Fruit fly (Drosophila melanogaster) whole organism, adult: ENCODE measurements around the gene scaf6.

Source experiments
- CG11617 ChIP-seq: fragments of 200-800 bp; sonication (Bioruptor generic); optimal IDR thresholded peaks from 2 replicates; lab custom pipeline; 2017; ENCODE audit warnings: mild to moderate bottlenecking, missing biosample characterization, missing genetic modification reagents, missing genetic modification characterization
- CG12768 ChIP-seq: fragments of 200-800 bp; sonication (Bioruptor generic); optimal IDR thresholded peaks from 2 replicates; lab custom pipeline; 2017; ENCODE audit warnings: missing biosample characterization, missing genetic modification characterization, mild to moderate bottlenecking, moderate library complexity, missing genetic modification reagents
- CG14711 ChIP-seq: fragments of 200-800 bp; sonication (Bioruptor generic); optimal IDR thresholded peaks from 2 replicates; lab custom pipeline; 2018; ENCODE audit warnings: missing biosample characterization, mild to moderate bottlenecking, missing genetic modification characterization, moderate library complexity
- CG1620 ChIP-seq: fragments of 200-800 bp; sonication (Bioruptor generic); optimal IDR thresholded peaks from 2 replicates; lab custom pipeline; 2016; ENCODE audit warnings: missing biosample characterization, missing genetic modification characterization
- CG33017 ChIP-seq: fragments of 200-800 bp; sonication (Bioruptor generic); optimal IDR thresholded peaks from 2 replicates; lab custom pipeline; 2018; ENCODE audit warnings: missing biosample characterization, mild to moderate bottlenecking, missing genetic modification characterization, moderate library complexity
- CG5204 ChIP-seq: fragments of 200-800 bp; sonication (Bioruptor generic); optimal IDR thresholded peaks from 2 replicates; lab custom pipeline; 2016; ENCODE audit warnings: missing biosample characterization, missing genetic modification characterization
- CG7045 ChIP-seq: fragments of 200-800 bp; sonication (Bioruptor generic); optimal IDR thresholded peaks from 2 replicates; lab custom pipeline; 2017; ENCODE audit warnings: missing biosample characterization, mild to moderate bottlenecking, missing genetic modification characterization
- CG7101 ChIP-seq: fragments of 200-800 bp; sonication (Bioruptor generic); optimal IDR thresholded peaks from 2 replicates; lab custom pipeline; 2018; ENCODE audit warnings: missing biosample characterization, mild to moderate bottlenecking, missing genetic modification characterization, moderate library complexity
- Clk ChIP-seq: fragments of 200-800 bp; sonication (Bioruptor generic); optimal IDR thresholded peaks from 2 replicates; lab custom pipeline; 2017; ENCODE audit warnings: missing biosample characterization, missing genetic modification characterization
- Crg-1 ChIP-seq: fragments of 200-800 bp; sonication (Bioruptor generic); optimal IDR thresholded peaks from 2 replicates; lab custom pipeline; 2016; ENCODE audit warnings: missing biosample characterization, missing genetic modification characterization
- Hr96 ChIP-seq: fragments of 200-800 bp; sonication (Bioruptor generic); optimal IDR thresholded peaks from 2 replicates; lab custom pipeline; 2016; ENCODE audit warnings: missing biosample characterization, missing genetic modification characterization
- Mnt ChIP-seq: fragments of 200-800 bp; sonication (Bioruptor generic); optimal IDR thresholded peaks from 2 replicates; lab custom pipeline; 2016; ENCODE audit warnings: missing biosample characterization, mild to moderate bottlenecking, missing genetic modification characterization
- bab1 ChIP-seq: fragments of 200-800 bp; sonication (Bioruptor generic); optimal IDR thresholded peaks from 3 replicates; lab custom pipeline; 2019; ENCODE audit warnings: missing biosample characterization, mild to moderate bottlenecking, missing genetic modification characterization, moderate library complexity
- cic ChIP-seq: fragments of 200-800 bp; sonication (Bioruptor generic); optimal IDR thresholded peaks from 2 replicates; lab custom pipeline; 2017; ENCODE audit warnings: missing biosample characterization, mild to moderate bottlenecking, missing genetic modification characterization, moderate library complexity
- cnc ChIP-seq, 2 experiments: fragments of >200 bp; optimal IDR thresholded peaks; 2 replicates each; lab custom pipeline; 2017
- kay ChIP-seq: fragments of 200-800 bp; sonication (Bioruptor generic); peaks from one replicate; lab custom pipeline; 2016; ENCODE audit warnings: missing biosample characterization, missing genetic modification characterization, borderline replicate concordance
- ovo ChIP-seq: fragments of 200-800 bp; sonication (Bioruptor generic); optimal IDR thresholded peaks from 2 replicates; lab custom pipeline; 2016; ENCODE audit warnings: missing biosample characterization, missing genetic modification characterization
- pad ChIP-seq: fragments of 200-800 bp; sonication (Bioruptor generic); optimal IDR thresholded peaks from 3 replicates; lab custom pipeline; 2017; ENCODE audit warnings: missing biosample characterization, missing genetic modification characterization, mild to moderate bottlenecking, moderate library complexity, missing genetic modification reagents
- tj ChIP-seq: fragments of 200-800 bp; sonication (Bioruptor generic); optimal IDR thresholded peaks from 3 replicates; lab custom pipeline; 2017; ENCODE audit warnings: missing biosample characterization, mild to moderate bottlenecking, missing genetic modification characterization, moderate library complexity
- toe ChIP-seq: fragments of 200-800 bp; sonication (Bioruptor generic); optimal IDR thresholded peaks from 2 replicates; lab custom pipeline; 2016; ENCODE audit warnings: missing biosample characterization, missing genetic modification characterization

Gene scaf6

dm6 chr3L:17006250-17006693 is 36.1 kb downstream of the scaf6 start:
- TF ChIP-seq CG7045 (GFP tag; lab: Kevin White, UChicago) (no peak), Mnt (GFP tag; lab: Kevin White, UChicago) (peak; percentile 24), tj (GFP tag; lab: Kevin White, UChicago) (no peak), ovo (GFP tag; lab: Kevin White, UChicago) (peak; percentile 15), pad (no peak), CG5204 (GFP tag; lab: Kevin White, UChicago) (no peak), bab1 (no peak), CG33017 (tag; lab: Kevin White, UChicago) (no peak), kay (GFP tag; lab: Kevin White, UChicago) (no peak), CG1620 (GFP tag; lab: Kevin White, UChicago) (peak; percentile 37), toe (GFP tag; lab: Kevin White, UChicago) (peak; percentile 39), Crg-1 (no peak), cic (GFP tag; lab: Kevin White, UChicago) (peak; percentile 78), cnc (optimal IDR thresholded peaks at IDR 0.05; lab: Kevin White, UChicago) (no peak), Clk (peak; percentile 29), CG11617 (GFP tag; lab: Kevin White, UChicago) (no peak), Hr96 (GFP tag; lab: Kevin White, UChicago) (no peak), CG14711 (no peak), CG7101 (tag; lab: Kevin White, UChicago) (no peak), CG12768 (GFP tag; lab: Kevin White, UChicago) (peak; percentile 47)

- no peak for TF ChIP-seq CG12768 (GFP tag; lab: Kevin White, UChicago)
Observed at dm6 chr3L:17005415-17005796, 37.0 kb downstream of the scaf6 start.

DNA sequence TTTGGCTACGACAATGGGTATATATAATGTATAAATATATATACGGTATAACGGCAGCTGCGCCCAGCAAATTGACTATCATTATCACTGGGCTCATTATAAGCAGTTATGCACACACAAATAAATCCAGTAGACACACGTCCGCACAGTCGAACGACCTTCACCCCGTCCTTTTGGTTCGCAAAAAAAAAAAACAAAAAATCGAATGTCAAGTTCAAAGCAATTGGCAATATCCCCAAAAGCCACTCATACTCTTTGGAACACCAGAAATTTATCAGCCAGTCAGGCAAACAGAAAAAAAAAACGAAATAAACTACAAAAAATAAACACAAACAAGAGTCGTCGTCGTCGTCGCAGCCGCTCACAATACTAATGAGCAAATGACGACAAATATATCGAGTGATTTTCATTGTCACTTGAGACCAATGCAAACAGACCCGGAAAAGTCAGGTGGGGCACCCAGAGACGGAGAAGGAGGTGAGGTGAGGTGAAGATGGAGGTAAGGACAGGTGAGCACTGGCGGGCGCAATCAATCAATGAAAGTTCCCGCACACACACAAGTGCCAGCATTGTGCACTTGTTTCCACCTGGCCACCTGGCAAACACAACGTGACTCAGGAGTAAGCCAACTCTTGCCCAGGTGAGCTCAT is 37.5 kb downstream of the scaf6 start:
- TF ChIP-seq CG1620 (GFP tag; lab: Kevin White, UChicago) (no peak), Hr96 (GFP tag; lab: Kevin White, UChicago) (no peak), kay (GFP tag; lab: Kevin White, UChicago) (peak; percentile 67), CG12768 (GFP tag; lab: Kevin White, UChicago) (no peak), CG14711 (no peak), tj (GFP tag; lab: Kevin White, UChicago) (peak; percentile 20), pad (no peak), ovo (GFP tag; lab: Kevin White, UChicago) (no peak), Mnt (GFP tag; lab: Kevin White, UChicago) (no peak), cnc (optimal IDR thresholded peaks at IDR 0.05; lab: Kevin White, UChicago) (no peak), cic (GFP tag; lab: Kevin White, UChicago) (peak; percentile 87), Crg-1 (no peak)

DNA sequence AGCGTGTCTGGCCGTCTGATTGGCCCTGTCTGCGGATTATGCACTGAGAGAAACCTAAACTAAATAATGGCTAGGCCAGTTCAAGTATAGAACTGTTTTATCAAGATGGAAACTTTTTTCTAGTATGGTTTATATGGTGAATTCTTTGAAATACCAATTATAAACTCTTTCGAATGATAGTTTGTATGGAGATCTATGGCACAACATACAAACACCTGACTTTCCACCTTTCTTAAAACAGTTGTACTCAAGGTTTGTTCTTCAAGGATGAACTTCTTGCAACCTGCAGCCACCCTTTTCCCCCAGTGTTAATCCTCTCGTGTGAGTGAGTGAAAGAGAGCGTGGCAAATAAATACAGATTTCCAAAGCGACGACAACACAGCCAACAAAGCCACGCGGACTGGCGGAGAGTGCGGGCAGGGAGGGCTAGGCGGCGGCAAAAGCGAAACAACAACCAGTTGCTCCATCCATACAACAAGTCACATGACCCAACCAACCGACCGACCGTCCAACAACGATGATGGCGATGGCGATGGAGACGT is 38.1 kb downstream of the scaf6 start:
- TF ChIP-seq tj (GFP tag; lab: Kevin White, UChicago), result peak; percentile 28
- TF ChIP-seq cnc (optimal IDR thresholded peaks at IDR 0.05; lab: Kevin White, UChicago), result no peak
- TF ChIP-seq Hr96 (GFP tag; lab: Kevin White, UChicago), result peak; percentile 56
- no peak for TF ChIP-seq Crg-1
- TF ChIP-seq Mnt (GFP tag; lab: Kevin White, UChicago), result peak; percentile 16
- TF ChIP-seq bab1, result no peak
- TF ChIP-seq kay (GFP tag; lab: Kevin White, UChicago), result peak; percentile 82
- peak; percentile 59 for TF ChIP-seq CG11617 (GFP tag; lab: Kevin White, UChicago)
- peak; percentile 87 for TF ChIP-seq CG5204 (GFP tag; lab: Kevin White, UChicago)
- peak; percentile 75 for TF ChIP-seq CG33017 (tag; lab: Kevin White, UChicago)
- TF ChIP-seq CG7045 (GFP tag; lab: Kevin White, UChicago), result peak; percentile 85
- TF ChIP-seq CG14711, result peak; percentile 67
- TF ChIP-seq CG7101 (tag; lab: Kevin White, UChicago), result peak; percentile 72
- TF ChIP-seq toe (GFP tag; lab: Kevin White, UChicago), result peak; percentile 69
- TF ChIP-seq CG1620 (GFP tag; lab: Kevin White, UChicago), result no peak
- no peak for TF ChIP-seq cic (GFP tag; lab: Kevin White, UChicago)
- TF ChIP-seq Clk, result peak; percentile 59
- peak; percentile 3 for TF ChIP-seq ovo (GFP tag; lab: Kevin White, UChicago)
- peak; percentile 37 for TF ChIP-seq pad
- TF ChIP-seq CG12768 (GFP tag; lab: Kevin White, UChicago), result peak; percentile 79

dm6 chr3L:17003251-17004171 is 38.9 kb downstream of the scaf6 start:
- TF ChIP-seq cic (GFP tag; lab: Kevin White, UChicago) (peak; percentile 31), CG7101 (tag; lab: Kevin White, UChicago) (no peak), bab1 (no peak), Mnt (GFP tag; lab: Kevin White, UChicago) (no peak), cnc (optimal IDR thresholded peaks at IDR 0.05; lab: Kevin White, UChicago) (no peak), Clk (no peak), CG33017 (tag; lab: Kevin White, UChicago) (no peak), ovo (GFP tag; lab: Kevin White, UChicago) (peak; percentile 25), CG7045 (GFP tag; lab: Kevin White, UChicago) (peak; percentile 31), toe (GFP tag; lab: Kevin White, UChicago) (no peak), kay (GFP tag; lab: Kevin White, UChicago) (no peak), CG1620 (GFP tag; lab: Kevin White, UChicago) (no peak), Hr96 (GFP tag; lab: Kevin White, UChicago) (no peak), pad (peak; percentile 35), CG12768 (GFP tag; lab: Kevin White, UChicago) (peak; percentile 49), tj (GFP tag; lab: Kevin White, UChicago) (peak; percentile 99), Crg-1 (peak; percentile 45), CG14711 (no peak), CG5204 (GFP tag; lab: Kevin White, UChicago) (no peak), CG11617 (GFP tag; lab: Kevin White, UChicago) (no peak)
